Worm (Caenorhabditis elegans): ENCODE results near the gene T25B9.12.

T25B9.12 gene

DNA sequence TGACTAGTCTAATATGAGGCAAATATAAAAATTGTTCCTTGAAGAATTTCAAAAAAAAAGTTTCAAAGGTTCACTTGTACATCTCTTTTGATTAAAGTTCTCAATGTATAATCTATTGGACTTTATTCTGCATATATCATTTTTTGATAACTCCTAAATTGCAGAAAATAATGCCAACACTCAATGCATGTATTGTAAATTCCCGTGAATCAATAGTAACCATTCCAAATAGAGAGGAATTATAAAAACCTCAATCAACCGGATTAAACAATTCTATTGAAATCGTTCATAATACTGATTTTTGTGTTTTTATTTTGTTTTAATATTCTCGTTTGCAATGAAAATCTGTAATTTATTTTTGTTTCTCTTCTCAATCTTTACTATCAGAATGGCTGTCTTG, at the start of gene T25B9.12:
Gene T25B9.12 (plus strand): TSS at position 301 of the 400 bp plus-strand sequence.
- TF ChIP-seq zag-1 (tag; optimal IDR thresholded peaks at IDR 0.05) (no peak), lin-39 (tag; optimal IDR thresholded peaks at IDR 0.05) (no peak), egl-27 (tag; optimal IDR thresholded peaks at IDR 0.05) (no peak), aly-2 (tag; optimal IDR thresholded peaks at IDR 0.05) (no peak), nhr-12 (tag; optimal IDR thresholded peaks at IDR 0.05) (no peak)

DNA sequence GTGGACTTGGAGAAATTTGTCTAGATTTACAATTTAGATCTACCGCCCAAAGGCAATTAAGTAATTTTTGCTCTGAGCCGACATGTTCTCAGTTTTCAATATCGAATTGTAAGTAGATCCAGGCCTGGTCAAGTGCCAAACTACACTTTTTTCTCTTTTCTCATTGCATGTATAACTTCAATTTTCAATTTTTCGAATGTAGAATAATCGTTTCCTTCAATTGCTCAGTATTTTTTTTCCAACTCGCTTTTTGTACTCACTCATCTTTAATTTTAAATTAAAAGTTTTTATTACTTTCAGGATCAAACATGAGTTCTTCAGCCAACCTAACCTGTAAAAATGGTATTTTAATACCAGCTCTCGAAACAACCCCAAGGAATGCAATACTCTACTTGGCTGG, 48.8 kb upstream of the T25B9.12 start, which contains the start of gene ncx-3:
Gene ncx-3 (plus strand): TSS at position 301 of the 400 bp plus-strand sequence.
- TF ChIP-seq nhr-43 (tag; optimal IDR thresholded peaks at IDR 0.05; ENCODE audit: poor library complexity, severe bottlenecking) = no peak
- no peak for TF ChIP-seq fkh-10 (GFP tag; optimal IDR thresholded peaks at IDR 0.05)
- TF ChIP-seq ama-1 (optimal IDR thresholded peaks at IDR 0.05) = no peak
- no peak for TF ChIP-seq nfya-1 (tag; optimal IDR thresholded peaks at IDR 0.05; ENCODE audit: insufficient read depth)
- TF ChIP-seq nhr-77 (tag; optimal IDR thresholded peaks at IDR 0.05) = no peak
- TF ChIP-seq egl-5 (tag; optimal IDR thresholded peaks at IDR 0.05) = no peak

DNA sequence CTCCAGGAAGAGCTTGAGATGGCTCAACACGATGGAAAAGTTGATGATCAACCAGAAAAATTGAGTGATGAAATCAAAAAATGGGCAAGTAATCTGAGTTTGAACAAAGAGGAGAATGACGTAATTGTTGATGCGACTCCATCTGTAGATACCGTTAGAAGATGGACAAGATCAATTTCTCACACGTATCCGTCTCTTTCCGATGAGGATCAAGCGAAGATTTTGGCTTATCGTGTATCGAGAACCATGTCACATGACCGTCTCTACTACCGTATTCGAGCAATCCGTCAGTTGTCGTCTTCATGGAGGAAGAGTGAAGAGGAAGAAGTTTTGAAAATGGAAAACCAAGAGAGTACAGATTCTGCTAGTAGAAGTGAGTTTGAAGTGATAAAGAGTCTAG, 47.1 kb upstream of the T25B9.12 start:
- no peak for TF ChIP-seq mml-1 (tag; optimal IDR thresholded peaks at IDR 0.05)
- TF ChIP-seq mdl-1 (tag; optimal IDR thresholded peaks at IDR 0.05) = no peak
- no peak for TF ChIP-seq ama-1 (optimal IDR thresholded peaks at IDR 0.05)
- no peak for TF ChIP-seq daf-12 (tag; optimal IDR thresholded peaks at IDR 0.05)
- TF ChIP-seq nhr-67 (tag; optimal IDR thresholded peaks at IDR 0.05) = no peak
- TF ChIP-seq lin-39 (tag; optimal IDR thresholded peaks at IDR 0.05) = no peak

DNA sequence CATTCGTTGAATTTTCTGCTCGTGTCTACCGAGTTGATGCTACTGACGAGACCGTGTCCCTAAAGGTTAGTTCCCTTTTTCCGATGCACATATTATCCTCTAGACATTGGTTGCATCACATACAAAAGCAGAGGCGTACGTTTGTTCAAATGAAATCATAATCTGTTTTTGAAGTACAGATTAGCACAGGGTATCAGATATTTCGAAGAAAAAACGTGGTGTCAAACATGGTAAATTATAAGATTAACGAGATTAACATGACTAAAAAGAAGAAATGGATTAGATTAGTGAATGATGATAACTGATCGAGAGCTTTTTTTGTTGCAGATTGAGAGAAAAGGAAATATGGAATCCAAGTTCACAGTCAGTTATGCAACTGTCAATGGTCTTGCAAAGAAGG, 46.3 kb upstream of the T25B9.12 start:
- TF ChIP-seq nhr-25 (tag; optimal IDR thresholded peaks at IDR 0.05) (no peak), sea-2 (GFP tag; optimal IDR thresholded peaks at IDR 0.05) (no peak), egl-5 (tag; optimal IDR thresholded peaks at IDR 0.05) (no peak), snpc-4 (tag; optimal IDR thresholded peaks at IDR 0.05) (no peak), R02D3.7 (tag; optimal IDR thresholded peaks at IDR 0.05) (no peak), elt-1 (tag; optimal IDR thresholded peaks at IDR 0.05) (no peak), lin-15B (tag; optimal IDR thresholded peaks at IDR 0.05) (no peak), nfya-1 (tag; optimal IDR thresholded peaks at IDR 0.05; ENCODE audit: insufficient read depth) (no peak), mdl-1 (tag; optimal IDR thresholded peaks at IDR 0.05) (no peak), nhr-76 (tag; optimal IDR thresholded peaks at IDR 0.05) (no peak), ceh-28 (tag; optimal IDR thresholded peaks at IDR 0.05) (no peak), ZK546.5 (tag; optimal IDR thresholded peaks at IDR 0.05) (no peak), pqm-1 (tag; optimal IDR thresholded peaks at IDR 0.05) (no peak), elt-2 (tag; optimal IDR thresholded peaks at IDR 0.05) (no peak), ztf-4 (tag; optimal IDR thresholded peaks at IDR 0.05) (no peak), ama-1 (optimal IDR thresholded peaks at IDR 0.05) (no peak), lsy-12 (tag; optimal IDR thresholded peaks at IDR 0.05) (no peak), nhr-237 (tag; optimal IDR thresholded peaks at IDR 0.05) (no peak), nhr-11 (tag; optimal IDR thresholded peaks at IDR 0.05) (no peak)

DNA sequence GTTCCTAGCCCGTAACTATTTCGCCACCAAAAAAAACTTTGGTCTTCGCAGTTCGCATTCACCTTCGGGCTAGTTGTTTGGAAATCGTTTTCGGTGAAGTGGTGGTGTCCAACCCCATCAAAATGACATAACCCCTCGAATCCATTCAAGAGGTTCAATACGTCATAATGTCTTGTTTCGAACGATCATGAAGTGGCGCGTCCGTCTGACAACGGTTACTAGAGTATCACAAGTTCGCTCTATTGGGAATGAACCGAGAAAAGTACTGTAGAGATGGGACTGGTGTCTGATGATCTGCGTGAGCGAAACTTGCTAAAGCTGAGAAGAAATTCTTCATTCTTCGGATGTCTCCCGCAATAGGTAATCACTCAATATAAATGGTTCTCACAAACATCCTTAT, 37.4 kb upstream of the T25B9.12 start, which contains the start of gene ZC168.2:
Gene ZC168.2 (plus strand): TSS at position 301 of the 400 bp plus-strand sequence.
- TF ChIP-seq ZK546.5 (tag; optimal IDR thresholded peaks at IDR 0.05) = no peak
- no peak for TF ChIP-seq fkh-10 (GFP tag; optimal IDR thresholded peaks at IDR 0.05)
- TF ChIP-seq ztf-11 (tag; optimal IDR thresholded peaks at IDR 0.05) = no peak
- no peak for TF ChIP-seq tbx-2 (tag; optimal IDR thresholded peaks at IDR 0.05)
- TF ChIP-seq skn-1 (tag; optimal IDR thresholded peaks at IDR 0.05) = no peak
- TF ChIP-seq mml-1 (tag; optimal IDR thresholded peaks at IDR 0.05) = no peak
- TF ChIP-seq ceh-28 (tag; optimal IDR thresholded peaks at IDR 0.05) = no peak
- TF ChIP-seq nhr-25 (tag; optimal IDR thresholded peaks at IDR 0.05) = no peak
- no peak for TF ChIP-seq nfya-1 (tag; optimal IDR thresholded peaks at IDR 0.05; ENCODE audit: insufficient read depth)
- no peak for TF ChIP-seq ama-1 (optimal IDR thresholded peaks at IDR 0.05)
- no peak for TF ChIP-seq nhr-28 (tag; optimal IDR thresholded peaks at IDR 0.05)
- TF ChIP-seq egl-27 (tag; optimal IDR thresholded peaks at IDR 0.05) = no peak
- TF ChIP-seq nhr-77 (tag; optimal IDR thresholded peaks at IDR 0.05) = no peak
- TF ChIP-seq lsy-12 (tag; optimal IDR thresholded peaks at IDR 0.05) = no peak
- TF ChIP-seq mdl-1 (tag; optimal IDR thresholded peaks at IDR 0.05) = no peak
- no peak for TF ChIP-seq snpc-4 (tag; optimal IDR thresholded peaks at IDR 0.05)
- no peak for TF ChIP-seq nhr-237 (tag; optimal IDR thresholded peaks at IDR 0.05)
- no peak for TF ChIP-seq nhr-43 (tag; optimal IDR thresholded peaks at IDR 0.05; ENCODE audit: poor library complexity, severe bottlenecking)
- no peak for TF ChIP-seq unc-62 (GFP tag; optimal IDR thresholded peaks at IDR 0.05)
- TF ChIP-seq lin-39 (tag; optimal IDR thresholded peaks at IDR 0.05) = no peak

All from whole organism, L3 larva.